Worm (Caenorhabditis elegans) whole organism, L1 larva: ENCODE data around the gene T26C5.2.

ENCODE experiments used
- ces-1 ChIP-seq: fragments of 150-350 bp; optimal IDR thresholded peaks from 2 replicates; lab custom pipeline; 2014; ENCODE audit warnings: missing biosample characterization, missing genetic modification reagents, missing genetic modification characterization
- fkh-4 ChIP-seq: sonication (generic microtip); optimal IDR thresholded peaks from 2 replicates; lab custom pipeline; 2016; ENCODE audit warnings: missing compliant biosample characterization, missing genetic modification characterization, borderline replicate concordance
- grh-1 ChIP-seq: fragments of 200-800 bp; sonication (Bioruptor generic); IDR thresholded peaks from 2 replicates; pipeline ENCODE4 v1.3.6; 2022; ENCODE audit warnings: missing genetic modification reagents, missing genetic modification characterization, missing compliant biosample characterization
- irx-1 ChIP-seq: sonication (generic microtip); optimal IDR thresholded peaks from 2 replicates; lab custom pipeline; 2016; ENCODE audit warnings: missing genetic modification characterization, missing compliant biosample characterization
- lin-13 ChIP-seq: fragments of 150-350 bp; optimal IDR thresholded peaks from 2 replicates; lab custom pipeline; 2014; ENCODE audit warnings: missing biosample characterization, missing genetic modification reagents, missing genetic modification characterization
- lin-39 ChIP-seq: fragments of 150-350 bp; optimal IDR thresholded peaks from 2 replicates; lab custom pipeline; 2014; ENCODE audit warnings: missing biosample characterization, missing genetic modification reagents, missing genetic modification characterization
- nhr-28 ChIP-seq: fragments of 150-350 bp; optimal IDR thresholded peaks from 2 replicates; lab custom pipeline; 2014; ENCODE audit warnings: missing biosample characterization, missing genetic modification characterization
- nhr-77 ChIP-seq: fragments of 150-350 bp; optimal IDR thresholded peaks from 2 replicates; lab custom pipeline; 2014; ENCODE audit warnings: missing biosample characterization, missing genetic modification characterization
- unc-130 ChIP-seq: fragments of 150-350 bp; optimal IDR thresholded peaks from 2 replicates; lab custom pipeline; 2017; ENCODE audit warnings: missing biosample characterization, missing genetic modification characterization, inconsistent platforms

ce11 chrII:9269588-9269987 lies 36.6 kb downstream of the T26C5.2 start, which contains the start of gene C01G6.3:
- no peak for TF ChIP-seq nhr-77 (tag; lab: Kevin White, UChicago)
- TF ChIP-seq ces-1 (GFP tag; lab: Kevin White, UChicago) = no peak
- TF ChIP-seq irx-1 (tag; lab: Kevin White, UChicago) = no peak
- TF ChIP-seq lin-13 (GFP tag; lab: Kevin White, UChicago) = no peak
- TF ChIP-seq fkh-4 (tag; lab: Kevin White, UChicago) = no peak
- no peak for TF ChIP-seq nhr-28 (tag; lab: Kevin White, UChicago)
- TF ChIP-seq lin-39 = no peak
- no peak for TF ChIP-seq unc-130 (tag; lab: Kevin White, UChicago)
- no peak for TF ChIP-seq grh-1 (GFP tag; lab: Robert Waterston, UW)
